Worm (Caenorhabditis elegans) whole organism, L4 larva: ENCODE measurements around the gene tir-1.

Experiments
- D1046.2 ChIP-seq: fragments of 200-800 bp; sonication (Bioruptor generic); IDR thresholded peaks from 2 replicates; pipeline ENCODE4 v1.3.6; 2022; ENCODE audit warnings: missing genetic modification characterization, missing compliant biosample characterization
- R02D3.7 ChIP-seq: fragments of 150-350 bp; sonication (generic microtip); optimal IDR thresholded peaks from 3 replicates; lab custom pipeline; 2014; ENCODE audit warnings: missing biosample characterization, missing genetic modification characterization
- Y105C5A.15 ChIP-seq: fragments of 200-800 bp; sonication (Bioruptor generic); IDR thresholded peaks from 2 replicates; pipeline ENCODE4 v1.3.6; 2022; ENCODE audit warnings: missing genetic modification characterization, missing compliant biosample characterization
- Y48G9A.11 ChIP-seq: fragments of 200-800 bp; sonication (Bioruptor generic); IDR thresholded peaks from 2 replicates; pipeline ENCODE4 v1.3.6; 2022; ENCODE audit warnings: missing genetic modification reagents, missing genetic modification characterization, missing compliant biosample characterization
- Y75B8A.6 ChIP-seq: fragments of 200-800 bp; sonication (Bioruptor generic); IDR thresholded peaks from 2 replicates; pipeline ENCODE4 v1.3.6; 2022; ENCODE audit warnings: missing genetic modification reagents, missing genetic modification characterization, missing compliant biosample characterization
- ZK337.2 ChIP-seq: fragments of 200-800 bp; sonication (Bioruptor generic); IDR thresholded peaks from 2 replicates; pipeline ENCODE4 v1.3.6; 2022; ENCODE audit warnings: missing genetic modification reagents, missing genetic modification characterization, missing compliant biosample characterization
- arid-1 ChIP-seq: fragments of 200-800 bp; sonication (Bioruptor generic); conservative IDR thresholded peaks from 2 replicates; pipeline ENCODE4 v1.3.6; 2022; ENCODE audit warnings: missing genetic modification reagents, missing genetic modification characterization, missing compliant biosample characterization
- ceh-32 ChIP-seq: sonication (generic microtip); optimal IDR thresholded peaks from 2 replicates; lab custom pipeline; 2016; ENCODE audit warnings: mild to moderate bottlenecking, missing genetic modification characterization, missing compliant biosample characterization; ENCODE audit not compliant: poor library complexity
- ceh-62 ChIP-seq: sonication (generic microtip); optimal IDR thresholded peaks from 2 replicates; lab custom pipeline; 2017; ENCODE audit warnings: missing biosample characterization, missing genetic modification characterization
- ces-1 ChIP-seq: fragments of 150-350 bp; sonication (generic microtip); optimal IDR thresholded peaks from 4 replicates; lab custom pipeline; 2014; ENCODE audit warnings: missing biosample characterization, missing genetic modification reagents, missing genetic modification characterization
- cey-2 ChIP-seq: sonication (generic microtip); optimal IDR thresholded peaks from 3 replicates; lab custom pipeline; 2017; ENCODE audit warnings: missing genetic modification characterization, mild to moderate bottlenecking, missing compliant biosample characterization, antibody characterized with exemption, borderline replicate concordance; ENCODE audit not compliant: insufficient read depth
- daf-12 ChIP-seq: fragments of 150-350 bp; optimal IDR thresholded peaks from 2 replicates; lab custom pipeline; 2014; ENCODE audit warnings: missing biosample characterization, missing genetic modification reagents, missing genetic modification characterization
- daf-19 ChIP-seq: fragments of 200-800 bp; sonication (Bioruptor generic); conservative IDR thresholded peaks from 2 replicates; pipeline ENCODE4 v1.3.6; 2022; ENCODE audit warnings: missing genetic modification characterization, missing compliant biosample characterization
- dmd-6 ChIP-seq: fragments of 200-800 bp; sonication (Bioruptor generic); IDR thresholded peaks from 2 replicates; pipeline ENCODE4 v1.3.6; 2022; ENCODE audit warnings: missing genetic modification reagents, missing genetic modification characterization, missing compliant biosample characterization
- dpl-1 ChIP-seq: fragments of 150-350 bp; optimal IDR thresholded peaks from 2 replicates; lab custom pipeline; 2014; ENCODE audit warnings: missing biosample characterization, missing genetic modification reagents, missing genetic modification characterization
- egl-27 ChIP-seq: sonication (generic microtip); optimal IDR thresholded peaks from 3 replicates; lab custom pipeline; 2017; ENCODE audit warnings: missing biosample characterization, missing genetic modification reagents, missing genetic modification characterization
- egl-43 ChIP-seq: fragments of 200-800 bp; sonication (Bioruptor generic); IDR thresholded peaks from 2 replicates; pipeline ENCODE4 v1.3.6; 2022; ENCODE audit warnings: missing genetic modification reagents, missing genetic modification characterization, missing compliant biosample characterization
- gei-8 ChIP-seq: fragments of 200-800 bp; sonication (Bioruptor generic); optimal IDR thresholded peaks from 2 replicates; lab custom pipeline; 2018; ENCODE audit warnings: mild to moderate bottlenecking, missing genetic modification characterization, missing compliant biosample characterization
- hif-1 ChIP-seq, 2 experiments: sonication (generic microtip); optimal IDR thresholded peaks; 2 replicates each; lab custom pipeline; 2016 to 2017; ENCODE audit warnings: missing compliant biosample characterization in 2 of 2, missing genetic modification characterization in 2 of 2, missing genetic modification reagents in 2 of 2, missing genotype in 2 of 2, mild to moderate bottlenecking in 1 of 2
- hlh-11 ChIP-seq: fragments of 200-800 bp; sonication (Bioruptor generic); optimal IDR thresholded peaks from 2 replicates; lab custom pipeline; 2018; ENCODE audit warnings: mild to moderate bottlenecking, missing genetic modification characterization, missing compliant biosample characterization
- hlh-30 ChIP-seq: sonication (generic microtip); optimal IDR thresholded peaks from 2 replicates; lab custom pipeline; 2017; ENCODE audit warnings: antibody characterized with exemption, mild to moderate bottlenecking, missing genetic modification characterization, missing compliant biosample characterization; ENCODE audit not compliant: insufficient read depth
- hmg-1.1 ChIP-seq: fragments of 200-800 bp; sonication (Bioruptor generic); IDR thresholded peaks from 2 replicates; pipeline ENCODE4 v1.3.6; 2022; ENCODE audit warnings: missing genetic modification reagents, missing genetic modification characterization, missing compliant biosample characterization
- lim-7 ChIP-seq: fragments of 200-800 bp; sonication (Bioruptor generic); IDR thresholded peaks from 2 replicates; pipeline ENCODE4 v1.3.6; 2022; ENCODE audit warnings: missing genetic modification characterization, missing compliant biosample characterization
- lin-1 ChIP-seq: fragments of 200-800 bp; sonication (Bioruptor generic); IDR thresholded peaks from 2 replicates; pipeline ENCODE4 v1.3.6; 2022; ENCODE audit warnings: missing genetic modification reagents, missing genetic modification characterization, missing compliant biosample characterization
- lin-13 ChIP-seq: fragments of 150-350 bp; optimal IDR thresholded peaks from 2 replicates; lab custom pipeline; 2014; ENCODE audit warnings: missing biosample characterization, missing genetic modification reagents, missing genetic modification characterization
- lin-15B ChIP-seq: fragments of 150-350 bp; sonication (generic microtip); optimal IDR thresholded peaks from 3 replicates; lab custom pipeline; 2014; ENCODE audit warnings: missing biosample characterization, missing genetic modification characterization
- lin-29 ChIP-seq: fragments of 200-800 bp; sonication (Bioruptor generic); IDR thresholded peaks from 2 replicates; pipeline ENCODE4 v1.3.6; 2022; ENCODE audit warnings: missing genetic modification reagents, missing genetic modification characterization, missing compliant biosample characterization
- lin-38 ChIP-seq: fragments of 200-800 bp; sonication (Bioruptor generic); IDR thresholded peaks from 2 replicates; pipeline ENCODE4 v1.3.6; 2022; ENCODE audit warnings: missing genetic modification reagents, missing genetic modification characterization, missing compliant biosample characterization
- lin-39 ChIP-seq: fragments of 150-350 bp; optimal IDR thresholded peaks from 2 replicates; lab custom pipeline; 2014; ENCODE audit warnings: missing biosample characterization, missing genetic modification reagents, missing genetic modification characterization
- lsy-2 ChIP-seq, 2 experiments: fragments of 150-350 bp in 1 of 2; sonication (generic microtip) in 1 of 2; optimal IDR thresholded peaks; 2 replicates each; lab custom pipeline; 2014 to 2017; ENCODE audit warnings: missing biosample characterization in 2 of 2, missing genetic modification characterization in 2 of 2
- mdt-29 ChIP-seq: fragments of 200-800 bp; sonication (Bioruptor generic); IDR thresholded peaks from 2 replicates; pipeline ENCODE4 v1.3.6; 2022; ENCODE audit warnings: missing genetic modification reagents, missing genetic modification characterization, missing compliant biosample characterization
- mxl-2 ChIP-seq: fragments of 200-800 bp; sonication (Bioruptor generic); conservative IDR thresholded peaks from 2 replicates; pipeline ENCODE4 v1.3.6; 2022; ENCODE audit warnings: missing genetic modification reagents, missing genetic modification characterization, missing compliant biosample characterization
- mxl-3 ChIP-seq: fragments of 200-800 bp; sonication (Bioruptor generic); optimal IDR thresholded peaks from 2 replicates; lab custom pipeline; 2018; ENCODE audit warnings: mild to moderate bottlenecking, missing genetic modification characterization, missing compliant biosample characterization
- nhr-10 ChIP-seq: fragments of 150-350 bp; optimal IDR thresholded peaks from 2 replicates; lab custom pipeline; 2014; ENCODE audit warnings: missing biosample characterization, missing genetic modification characterization
- nhr-102 ChIP-seq: sonication (generic microtip); optimal IDR thresholded peaks from 2 replicates; lab custom pipeline; 2016; ENCODE audit warnings: mild to moderate bottlenecking, missing genetic modification characterization, moderate library complexity, missing compliant biosample characterization
- nhr-11 ChIP-seq: fragments of 150-350 bp; optimal IDR thresholded peaks from 2 replicates; lab custom pipeline; 2014; ENCODE audit warnings: missing biosample characterization, missing genetic modification characterization
- nhr-237 ChIP-seq: sonication (generic microtip); optimal IDR thresholded peaks from 2 replicates; lab custom pipeline; 2017; ENCODE audit warnings: missing biosample characterization, missing genetic modification characterization
- nhr-28 ChIP-seq: fragments of 150-350 bp; optimal IDR thresholded peaks from 2 replicates; lab custom pipeline; 2014; ENCODE audit warnings: missing biosample characterization, missing genetic modification characterization
- pqm-1 ChIP-seq: sonication (generic microtip); optimal IDR thresholded peaks from 2 replicates; lab custom pipeline; 2017; ENCODE audit warnings: missing biosample characterization, missing genetic modification characterization
- rbr-2 ChIP-seq: sonication (generic microtip); optimal IDR thresholded peaks from 2 replicates; lab custom pipeline; 2016; ENCODE audit warnings: missing genotype, missing genetic modification characterization, missing compliant biosample characterization
- set-16 ChIP-seq: fragments of 200-800 bp; sonication (Bioruptor generic); IDR thresholded peaks from 2 replicates; pipeline ENCODE4 v1.3.6; 2022; ENCODE audit warnings: missing genetic modification reagents, missing genetic modification characterization, missing compliant biosample characterization
- snpc-1.2 ChIP-seq: fragments of 200-800 bp; sonication (Bioruptor generic); IDR thresholded peaks from 2 replicates; pipeline ENCODE4 v1.3.6; 2022; ENCODE audit warnings: missing genetic modification reagents, missing genetic modification characterization, missing compliant biosample characterization
- snpc-4 ChIP-seq: fragments of 150-350 bp; optimal IDR thresholded peaks from 2 replicates; lab custom pipeline; 2014; ENCODE audit warnings: missing biosample characterization, missing genetic modification characterization
- spr-3 ChIP-seq: fragments of 200-800 bp; sonication (Bioruptor generic); optimal IDR thresholded peaks from 2 replicates; lab custom pipeline; 2018; ENCODE audit warnings: mild to moderate bottlenecking, missing genetic modification characterization, missing compliant biosample characterization
- tra-1 ChIP-seq: fragments of 200-800 bp; sonication (Bioruptor generic); IDR thresholded peaks from 2 replicates; pipeline ENCODE4 v1.3.6; 2022; ENCODE audit warnings: missing genetic modification reagents, missing genetic modification characterization, missing compliant biosample characterization
- unc-130 ChIP-seq: sonication (generic microtip); optimal IDR thresholded peaks from 2 replicates; lab custom pipeline; 2016; ENCODE audit warnings: missing genetic modification reagents, missing genetic modification characterization, missing compliant biosample characterization
- unc-62 ChIP-seq, 3 experiments: fragments of 150-350 bp in 1 of 3; sonication (generic microtip); optimal IDR thresholded peaks in 2 of 3; peaks in 1 of 3; 1 replicate in 1 of 3; 2 replicates in 2 of 3; lab custom pipeline; 2014 to 2017; ENCODE audit warnings: missing biosample characterization in 3 of 3, missing genetic modification characterization in 3 of 3, missing genetic modification reagents in 3 of 3, missing genotype in 1 of 3
- vab-7 ChIP-seq: fragments of 200-800 bp; sonication (Bioruptor generic); IDR thresholded peaks from 2 replicates; pipeline ENCODE4 v1.3.6; 2022; ENCODE audit warnings: missing genetic modification reagents, missing genetic modification characterization, missing compliant biosample characterization
- zfp-2 ChIP-seq: sonication (generic microtip); optimal IDR thresholded peaks from 2 replicates; lab custom pipeline; 2016; ENCODE audit warnings: mild to moderate bottlenecking, missing genetic modification characterization, missing compliant biosample characterization
- zip-11 ChIP-seq: fragments of 200-800 bp; sonication (Bioruptor generic); IDR thresholded peaks from 2 replicates; pipeline ENCODE4 v1.3.6; 2022; ENCODE audit warnings: missing genetic modification characterization, missing compliant biosample characterization
- ztf-11 ChIP-seq: fragments of 150-350 bp; optimal IDR thresholded peaks from 2 replicates; lab custom pipeline; 2014; ENCODE audit warnings: missing biosample characterization, missing genetic modification characterization

The tir-1 gene

ce11 chrIII:3834800-3835271 is 66.6 kb downstream of the tir-1 start, which contains the start of gene cyp-25A2 (continued):
- TF ChIP-seq R02D3.7 (tag; lab: Kevin White, UChicago) (no peak), cey-2 (tag; lab: Kevin White, UChicago) (no peak), vab-7 (GFP tag; lab: Robert Waterston, UW) (no peak), daf-19 (GFP tag; lab: Robert Waterston, UW) (no peak), egl-27 (tag; lab: Kevin White, UChicago) (no peak), zip-11 (no peak), lin-13 (GFP tag; lab: Kevin White, UChicago) (no peak), rbr-2 (tag; lab: Kevin White, UChicago) (no peak), lin-1 (GFP tag; lab: Robert Waterston, UW) (no peak), hif-1 (tag; optimal IDR thresholded peaks at IDR 0.05; lab: Kevin White, UChicago) (no peak), Y75B8A.6 (no peak), nhr-102 (tag; lab: Kevin White, UChicago) (no peak), hlh-30 (tag; lab: Kevin White, UChicago) (peak; percentile 8), lin-39 (tag; lab: Kevin White, UChicago) (no peak), lin-29 (GFP tag; lab: Robert Waterston, UW) (no peak), ces-1 (GFP tag; lab: Kevin White, UChicago) (no peak), mxl-3 (GFP tag; lab: Kevin White, UChicago) (no peak), ztf-11 (no peak), mdt-29 (GFP tag; lab: Robert Waterston, UW) (no peak), daf-12 (tag; lab: Kevin White, UChicago) (no peak), Y105C5A.15 (no peak), ceh-32 (tag; lab: Kevin White, UChicago) (no peak), hmg-1.1 (GFP tag; lab: Robert Waterston, UW) (no peak), zfp-2 (tag; lab: Kevin White, UChicago) (no peak), set-16 (GFP tag; lab: Robert Waterston, UW) (no peak), spr-3 (GFP tag; lab: Kevin White, UChicago) (no peak), lsy-2 (tag; optimal IDR thresholded peaks at IDR 0.05; lab: Kevin White, UChicago) (peak in 1 of 2 experiments; percentile 13), dpl-1 (no peak), mxl-2 (GFP tag; lab: Robert Waterston, UW) (no peak), dmd-6 (GFP tag; lab: Robert Waterston, UW) (peak; percentile 73), nhr-10 (tag; lab: Kevin White, UChicago) (no peak), tra-1 (no peak), D1046.2 (no peak), snpc-4 (tag; lab: Kevin White, UChicago) (no peak), unc-130 (GFP tag; lab: Kevin White, UChicago) (no peak), nhr-28 (tag; lab: Kevin White, UChicago) (peak; percentile 74), nhr-237 (no peak), snpc-1.2 (GFP tag; lab: Robert Waterston, UW) (no peak), lin-15B (tag; lab: Kevin White, UChicago) (no peak), lim-7 (GFP tag; lab: Robert Waterston, UW) (no peak), nhr-11 (tag; lab: Kevin White, UChicago) (no peak), Y48G9A.11 (GFP tag; lab: Robert Waterston, UW) (no peak), ZK337.2 (GFP tag; lab: Robert Waterston, UW) (no peak), arid-1 (GFP tag; lab: Robert Waterston, UW) (no peak), lin-38 (GFP tag; lab: Robert Waterston, UW) (no peak), gei-8 (no peak), ceh-62 (tag; lab: Kevin White, UChicago) (no peak), egl-43 (GFP tag; lab: Robert Waterston, UW) (no peak), unc-62 (GFP tag; optimal IDR thresholded peaks at IDR 0.05 in 1 of 2; lab: Kevin White, UChicago) (no peak), unc-62 (tag; optimal IDR thresholded peaks at IDR 0.05; lab: Kevin White, UChicago) (no peak), hlh-11 (tag; lab: Kevin White, UChicago) (peak; percentile 69), pqm-1 (tag; lab: Kevin White, UChicago) (peak; percentile 86)
